Fruit fly (Drosophila melanogaster) whole organism, embryonic: Measurements from ENCODE around the gene lawc.
A peak's percentile ranks its signal among the peaks of the same experiment; 100 is the strongest.

Source experiments
- Antp ChIP-seq: fragments of 200-800 bp; sonication (Bioruptor generic); optimal IDR thresholded peaks from 3 replicates; lab custom pipeline; 2016; ENCODE audit warnings: missing biosample characterization, missing genetic modification characterization
- Awh ChIP-seq: fragments of 200-800 bp; sonication (Bioruptor generic); IDR thresholded peaks from 2 replicates; pipeline ENCODE4, ENCODE4 v1.3.6; 2022; ENCODE audit warnings: missing biosample characterization, missing genetic modification characterization
- B-H1 ChIP-seq: fragments of 200-800 bp; sonication (Bioruptor generic); IDR thresholded peaks from 3 replicates; pipeline ENCODE4 v1.3.6; 2022; ENCODE audit warnings: missing biosample characterization, missing genetic modification characterization
- CG1024 ChIP-seq: fragments of 200-800 bp; sonication (Bioruptor generic); IDR thresholded peaks from 2 replicates; pipeline ENCODE4 v1.3.6; 2022; ENCODE audit warnings: missing biosample characterization, missing genetic modification characterization
- CG10543 ChIP-seq: fragments of 200-800 bp; sonication (Bioruptor generic); optimal IDR thresholded peaks from 3 replicates; lab custom pipeline; 2017; ENCODE audit warnings: missing biosample characterization, mild to moderate bottlenecking, missing genetic modification characterization, moderate library complexity
- CG11723 ChIP-seq: fragments of 200-800 bp; sonication (Bioruptor generic); optimal IDR thresholded peaks from 2 replicates; lab custom pipeline; 2017; ENCODE audit warnings: missing biosample characterization, mild to moderate bottlenecking, missing genetic modification characterization
- CG12071 ChIP-seq: fragments of 200-800 bp; sonication (Bioruptor generic); optimal IDR thresholded peaks from 3 replicates; lab custom pipeline; 2018; ENCODE audit warnings: missing biosample characterization, mild to moderate bottlenecking, missing genetic modification characterization
- CG12299 ChIP-seq: fragments of 200-800 bp; sonication (Bioruptor generic); optimal IDR thresholded peaks from 2 replicates; lab custom pipeline; 2018; ENCODE audit warnings: missing biosample characterization, mild to moderate bottlenecking, missing genetic modification characterization
- CG12391 ChIP-seq: fragments of 200-800 bp; sonication (Bioruptor generic); optimal IDR thresholded peaks from 3 replicates; lab custom pipeline; 2018; ENCODE audit warnings: missing biosample characterization, mild to moderate bottlenecking, missing genetic modification characterization, moderate library complexity
- CG1647 ChIP-seq: fragments of 200-800 bp; sonication (Bioruptor generic); optimal IDR thresholded peaks from 3 replicates; lab custom pipeline; 2016; ENCODE audit warnings: missing biosample characterization, missing genetic modification characterization
- CG18476 ChIP-seq: fragments of 200-800 bp; sonication (Bioruptor generic); optimal IDR thresholded peaks from 2 replicates; lab custom pipeline; 2016; ENCODE audit warnings: missing biosample characterization, mild to moderate bottlenecking, missing genetic modification characterization
- CG2116 ChIP-seq: fragments of 200-800 bp; sonication (Bioruptor generic); optimal IDR thresholded peaks from 3 replicates; lab custom pipeline; 2018; ENCODE audit warnings: missing biosample characterization, mild to moderate bottlenecking, missing genetic modification characterization
- CG3995 ChIP-seq: fragments of 200-800 bp; sonication (Bioruptor generic); optimal IDR thresholded peaks from 3 replicates; lab custom pipeline; 2016; ENCODE audit warnings: missing biosample characterization, missing genetic modification characterization
- CG5245 ChIP-seq: fragments of 200-800 bp; sonication (Bioruptor generic); optimal IDR thresholded peaks from 3 replicates; lab custom pipeline; 2016; ENCODE audit warnings: missing biosample characterization, missing genetic modification characterization
- CG6791 ChIP-seq: fragments of 200-800 bp; sonication (Bioruptor generic); IDR thresholded peaks from 3 replicates; pipeline ENCODE4 v1.3.6; 2022; ENCODE audit warnings: missing biosample characterization, missing genetic modification characterization; ENCODE audit not compliant: partially characterized antibody
- CG7745 ChIP-seq: fragments of 200-800 bp; sonication (Bioruptor generic); optimal IDR thresholded peaks from 2 replicates; lab custom pipeline; 2018; ENCODE audit warnings: missing biosample characterization, mild to moderate bottlenecking, missing genetic modification characterization, moderate library complexity
- CG8388 ChIP-seq: fragments of 200-800 bp; sonication (Bioruptor generic); optimal IDR thresholded peaks from 2 replicates; lab custom pipeline; 2019; ENCODE audit warnings: missing biosample characterization, mild to moderate bottlenecking, missing genetic modification characterization, moderate library complexity
- CG9797 ChIP-seq: fragments of 200-800 bp; sonication (Bioruptor generic); optimal IDR thresholded peaks from 3 replicates; lab custom pipeline; 2018; ENCODE audit warnings: missing biosample characterization, mild to moderate bottlenecking, missing genetic modification characterization
- Dek ChIP-seq: fragments of 200-800 bp; sonication (Bioruptor generic); optimal IDR thresholded peaks from 3 replicates; lab custom pipeline; 2019; ENCODE audit warnings: missing biosample characterization, mild to moderate bottlenecking, missing genetic modification characterization, moderate library complexity
- Doc3 ChIP-seq: fragments of 200-800 bp; sonication (Bioruptor generic); IDR thresholded peaks from 3 replicates; pipeline ENCODE4 v1.3.6; 2022; ENCODE audit warnings: missing biosample characterization, missing genetic modification characterization; ENCODE audit not compliant: partially characterized antibody
- Fer3 ChIP-seq: fragments of 200-800 bp; sonication (Bioruptor generic); optimal IDR thresholded peaks from 2 replicates; lab custom pipeline; 2018; ENCODE audit warnings: missing biosample characterization, mild to moderate bottlenecking, missing genetic modification characterization, moderate library complexity
- GATAe ChIP-seq: fragments of 200-800 bp; sonication (Bioruptor generic); conservative IDR thresholded peaks from 2 replicates; pipeline ENCODE4 v1.3.6; 2022; ENCODE audit warnings: missing biosample characterization, missing genetic modification characterization
- Gsc ChIP-seq: fragments of 200-800 bp; sonication (Bioruptor generic); IDR thresholded peaks from 2 replicates; pipeline ENCODE4 v1.3.6; 2022; ENCODE audit warnings: missing biosample characterization, missing genetic modification characterization
- HmgZ ChIP-seq: fragments of 200-800 bp; sonication (Bioruptor generic); optimal IDR thresholded peaks from 2 replicates; lab custom pipeline; 2018; ENCODE audit warnings: missing biosample characterization, mild to moderate bottlenecking, missing genetic modification characterization
- Lhr ChIP-seq: fragments of 200-800 bp; sonication (Bioruptor generic); optimal IDR thresholded peaks from 3 replicates; lab custom pipeline; 2017; ENCODE audit warnings: mild to moderate bottlenecking, missing biosample characterization, missing genetic modification reagents, missing genetic modification characterization
- Lpt ChIP-seq: fragments of >200 bp; optimal IDR thresholded peaks from 2 replicates; lab custom pipeline; 2018; ENCODE audit warnings: missing biosample characterization, missing genetic modification characterization
- NC2β ChIP-seq: fragments of 200-800 bp; sonication (Bioruptor generic); optimal IDR thresholded peaks from 2 replicates; lab custom pipeline; 2016; ENCODE audit warnings: missing biosample characterization, missing genetic modification characterization
- Optix ChIP-seq: fragments of 200-800 bp; sonication (Bioruptor generic); IDR thresholded peaks from 3 replicates; pipeline ENCODE4 v1.3.6; 2022; ENCODE audit warnings: missing biosample characterization, missing genetic modification characterization
- Side ChIP-seq: fragments of 200-800 bp; sonication (Bioruptor generic); optimal IDR thresholded peaks from 2 replicates; lab custom pipeline; 2016; ENCODE audit warnings: missing biosample characterization, missing genetic modification characterization
- Stat92E ChIP-seq, 3 experiments: fragments of >200 bp in 2 of 3; fragments of 200-800 bp in 1 of 3; sonication (Bioruptor generic) in 1 of 3; optimal IDR thresholded peaks; 2 replicates each; lab custom pipeline; 2017 to 2019; ENCODE audit warnings: missing biosample characterization in 3 of 3, missing genetic modification characterization in 3 of 3, mild to moderate bottlenecking in 1 of 3, moderate library complexity in 1 of 3
- chinmo ChIP-seq: fragments of 200-800 bp; sonication (Bioruptor generic); IDR thresholded peaks from 4 replicates; pipeline ENCODE4 v1.3.6; 2022; ENCODE audit warnings: missing biosample characterization, missing genetic modification characterization; ENCODE audit not compliant: partially characterized antibody
- dan ChIP-seq: fragments of 200-800 bp; sonication (Bioruptor generic); IDR thresholded peaks from 2 replicates; pipeline ENCODE4 v1.3.6; 2022; ENCODE audit warnings: missing biosample characterization, missing genetic modification characterization
- dimm ChIP-seq: fragments of 200-800 bp; sonication (Bioruptor generic); IDR thresholded peaks from 2 replicates; pipeline ENCODE4 v1.3.6; 2022; ENCODE audit warnings: missing biosample characterization, missing genetic modification characterization
- dm ChIP-seq: fragments of 200-800 bp; sonication (Bioruptor generic); optimal IDR thresholded peaks from 3 replicates; lab custom pipeline; 2016; ENCODE audit warnings: missing biosample characterization, missing genetic modification characterization
- eyg ChIP-seq: fragments of 200-800 bp; sonication (Bioruptor generic); optimal IDR thresholded peaks from 3 replicates; lab custom pipeline; 2016; ENCODE audit warnings: missing biosample characterization, missing genetic modification characterization
- fd3F ChIP-seq: fragments of 200-800 bp; sonication (Bioruptor generic); optimal IDR thresholded peaks from 2 replicates; lab custom pipeline; 2018; ENCODE audit warnings: missing biosample characterization, mild to moderate bottlenecking, missing genetic modification characterization, moderate library complexity
- fd96Cb ChIP-seq: fragments of 200-800 bp; sonication (Bioruptor generic); optimal IDR thresholded peaks from 2 replicates; lab custom pipeline; 2018; ENCODE audit warnings: missing biosample characterization, mild to moderate bottlenecking, missing genetic modification characterization, moderate library complexity
- gsb-n ChIP-seq: fragments of 200-800 bp; sonication (Bioruptor generic); optimal IDR thresholded peaks from 3 replicates; lab custom pipeline; 2018; ENCODE audit warnings: missing biosample characterization, mild to moderate bottlenecking, missing genetic modification characterization
- ham ChIP-seq: fragments of 200-800 bp; sonication (Bioruptor generic); IDR thresholded peaks from 2 replicates; pipeline ENCODE4 v1.3.6; 2022; ENCODE audit warnings: missing biosample characterization, missing genetic modification characterization
- lilli ChIP-seq: fragments of 200-800 bp; sonication (Bioruptor generic); optimal IDR thresholded peaks from 3 replicates; lab custom pipeline; 2016; ENCODE audit warnings: missing biosample characterization, missing genetic modification characterization
- nerfin-2 ChIP-seq: fragments of 200-800 bp; sonication (Bioruptor generic); IDR thresholded peaks from 2 replicates; pipeline ENCODE4 v1.3.6; 2022; ENCODE audit warnings: missing biosample characterization, missing genetic modification characterization; ENCODE audit not compliant: partially characterized antibody
- peb ChIP-seq: fragments of 200-800 bp; sonication (Bioruptor generic); IDR thresholded peaks from 2 replicates; pipeline ENCODE4 v1.3.6; 2022; ENCODE audit warnings: missing biosample characterization, missing genetic modification characterization
- pho ChIP-seq: fragments of 200-800 bp; sonication (Bioruptor generic); optimal IDR thresholded peaks from 2 replicates; lab custom pipeline; 2016; ENCODE audit warnings: missing biosample characterization, missing genetic modification characterization
- pita ChIP-seq: fragments of 200-800 bp; sonication (Bioruptor generic); optimal IDR thresholded peaks from 2 replicates; lab custom pipeline; 2017; ENCODE audit warnings: missing biosample characterization, mild to moderate bottlenecking, missing genetic modification characterization
- pum ChIP-seq: fragments of 200-800 bp; sonication (Bioruptor generic); optimal IDR thresholded peaks from 2 replicates; lab custom pipeline; 2016; ENCODE audit warnings: missing biosample characterization, missing genetic modification characterization
- repo ChIP-seq: fragments of 200-800 bp; sonication (Bioruptor generic); optimal IDR thresholded peaks from 2 replicates; lab custom pipeline; 2016; ENCODE audit warnings: missing biosample characterization, missing genetic modification characterization
- sna ChIP-seq: fragments of 200-800 bp; sonication (Bioruptor generic); IDR thresholded peaks from 2 replicates; pipeline ENCODE4 v1.3.6; 2022; ENCODE audit warnings: missing biosample characterization, missing genetic modification characterization; ENCODE audit not compliant: partially characterized antibody
- sr ChIP-seq: fragments of 200-800 bp; sonication (Bioruptor generic); IDR thresholded peaks from 3 replicates; pipeline ENCODE4 v1.3.6; 2022; ENCODE audit warnings: missing biosample characterization, missing genetic modification characterization
- sug ChIP-seq: fragments of 200-800 bp; optimal IDR thresholded peaks from 2 replicates; lab custom pipeline; 2019; ENCODE audit warnings: missing biosample characterization, mild to moderate bottlenecking, missing genetic modification characterization, moderate library complexity
- tin ChIP-seq: fragments of 200-800 bp; sonication (Bioruptor generic); optimal IDR thresholded peaks from 3 replicates; lab custom pipeline; 2016; ENCODE audit warnings: missing biosample characterization, missing genetic modification characterization

Gene lawc

dm6 chrX:8455019-8455555 lies 43.6 kb upstream of the lawc start, which contains the start of gene org-1 (continued):
- TF ChIP-seq Optix (GFP tag; lab: Robert Waterston, UW): peak; percentile 96
- TF ChIP-seq CG5245: peak; percentile 97
- no peak for TF ChIP-seq pita
- TF ChIP-seq NC2β (GFP tag; lab: Kevin White, UChicago): peak; percentile 84
- TF ChIP-seq CG8388 (GFP tag; lab: Kevin White, UChicago): peak; percentile 95
- peak; percentile 98 for TF ChIP-seq dan (GFP tag; lab: Robert Waterston, UW)
- TF ChIP-seq gsb-n (tag; lab: Kevin White, UChicago): peak; percentile 95
- peak; percentile 97 for TF ChIP-seq fd96Cb (tag; lab: Kevin White, UChicago)
- peak; percentile 90 for TF ChIP-seq CG12071 (GFP tag; lab: Kevin White, UChicago)
- TF ChIP-seq CG12299 (tag; lab: Kevin White, UChicago): peak; percentile 88
- TF ChIP-seq Lhr: peak; percentile 85
- peak; percentile 93 for TF ChIP-seq Fer3 (tag; lab: Kevin White, UChicago)
- no peak for TF ChIP-seq chinmo
- TF ChIP-seq repo: peak; percentile 62
- peak; percentile 91 for TF ChIP-seq Dek
- no peak for TF ChIP-seq sna (GFP tag; lab: Robert Waterston, UW)
- TF ChIP-seq dm (GFP tag; lab: Kevin White, UChicago): peak; percentile 76
- peak; percentile 86 for TF ChIP-seq CG11723 (GFP tag; lab: Kevin White, UChicago)
- peak; percentile 21 for TF ChIP-seq eyg (GFP tag; lab: Kevin White, UChicago)
- peak; percentile 83 for TF ChIP-seq CG7745 (tag; lab: Kevin White, UChicago)
- TF ChIP-seq Lpt (GFP tag; lab: Kevin White, UChicago): no peak
- TF ChIP-seq CG2116 (GFP tag; lab: Kevin White, UChicago): peak; percentile 52
- peak; percentile 66 for TF ChIP-seq pho
- peak; percentile 76 for TF ChIP-seq GATAe (GFP tag; lab: Robert Waterston, UW)
- TF ChIP-seq pum (GFP tag; lab: Kevin White, UChicago): peak; percentile 89
- peak; percentile 92 for TF ChIP-seq ham (GFP tag; lab: Robert Waterston, UW)
- peak; percentile 94 for TF ChIP-seq HmgZ (tag; lab: Kevin White, UChicago)
- peak; percentile 67 for TF ChIP-seq Side
- no peak for TF ChIP-seq CG6791 (GFP tag; lab: Robert Waterston, UW)
- TF ChIP-seq B-H1 (GFP tag; lab: Robert Waterston, UW): peak; percentile 96
- peak; percentile 98 for TF ChIP-seq Awh (GFP tag; lab: Robert Waterston, UW)
- peak; percentile 74; the same call in 2 of the 3 replicates for TF ChIP-seq sr (GFP tag; lab: Robert Waterston, UW)
- TF ChIP-seq Stat92E (GFP tag; optimal IDR thresholded peaks at IDR 0.05; lab: Kevin White, UChicago): peak in 1 of 3 experiments; percentile 89
- TF ChIP-seq CG1647 (GFP tag; lab: Kevin White, UChicago): peak; percentile 71
- TF ChIP-seq nerfin-2 (GFP tag; lab: Robert Waterston, UW): no peak
- peak; percentile 95 for TF ChIP-seq CG1024 (GFP tag; lab: Robert Waterston, UW)
- peak; percentile 84 for TF ChIP-seq Antp (GFP tag; lab: Kevin White, UChicago)
- peak; percentile 34 for TF ChIP-seq CG3995 (GFP tag; lab: Kevin White, UChicago)
- peak; percentile 88 for TF ChIP-seq lilli (GFP tag; lab: Kevin White, UChicago)
- peak; percentile 88 for TF ChIP-seq CG10543 (GFP tag; lab: Kevin White, UChicago)
- TF ChIP-seq peb (GFP tag; lab: Robert Waterston, UW): peak; percentile 96
- TF ChIP-seq dimm (GFP tag; lab: Robert Waterston, UW): peak; percentile 96
- peak; percentile 95 for TF ChIP-seq tin
- no peak for TF ChIP-seq Doc3 (GFP tag; lab: Robert Waterston, UW)
- TF ChIP-seq sug: peak; percentile 87
- TF ChIP-seq CG18476 (GFP tag; lab: Kevin White, UChicago): peak; percentile 88
- TF ChIP-seq CG9797 (GFP tag; lab: Kevin White, UChicago): peak; percentile 16
- peak; percentile 88 for TF ChIP-seq fd3F (GFP tag; lab: Kevin White, UChicago)
- peak; percentile 97 for TF ChIP-seq Gsc
- peak; percentile 94 for TF ChIP-seq CG12391
